Fruit fly (Drosophila melanogaster): ENCODE data around the gene Obp8a.
A peak's percentile ranks its signal among the peaks of the same experiment; 100 is the strongest.

Gene Obp8a

DNA sequence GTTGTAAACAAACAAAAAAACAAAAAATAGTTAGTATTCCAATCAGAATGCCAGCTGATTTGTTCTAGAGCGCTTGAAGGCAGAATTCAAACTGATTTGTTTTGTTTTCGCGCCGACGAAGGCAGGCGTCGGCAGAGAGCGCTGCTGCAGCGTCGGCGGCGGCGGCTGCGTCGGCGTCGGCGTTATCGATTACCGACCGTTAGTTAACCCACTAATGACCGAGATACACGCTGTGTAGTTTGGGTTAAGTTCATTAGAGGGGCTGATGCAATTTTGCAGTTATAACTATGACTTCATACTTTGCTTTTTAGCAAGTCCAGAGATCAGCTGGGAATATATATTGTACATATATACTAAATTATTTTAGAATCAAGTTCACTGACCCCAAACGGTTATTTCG is 8.5 kb downstream of the Obp8a start, which contains the start of gene t (continued):
- TF ChIP-seq gce (GFP tag; IDR thresholded peaks at IDR 0.05), result no peak
- no peak for TF ChIP-seq nom (GFP tag; optimal IDR thresholded peaks at IDR 0.05)
- TF ChIP-seq ems (GFP tag; optimal IDR thresholded peaks at IDR 0.05), result no peak
- no peak for TF ChIP-seq vfl (GFP tag; optimal IDR thresholded peaks at IDR 0.05)
- TF ChIP-seq Neu2 (GFP tag; optimal IDR thresholded peaks at IDR 0.05; ENCODE audit: borderline replicate concordance), result no peak
- no peak for TF ChIP-seq sd (tag; optimal IDR thresholded peaks at IDR 0.05)
- no peak for TF ChIP-seq CTCF (GFP tag; optimal IDR thresholded peaks at IDR 0.05)
- no peak for TF ChIP-seq cato (GFP tag; optimal IDR thresholded peaks at IDR 0.05; ENCODE audit: borderline replicate concordance)
- TF ChIP-seq CG9797 (GFP tag; optimal IDR thresholded peaks at IDR 0.05), result no peak
- TF ChIP-seq amos (GFP tag; IDR thresholded peaks at IDR 0.05; ENCODE audit: partially characterized antibody), result no peak; the same call in 1 of the 2 replicates
- peak; percentile 25; the same call in 1 of the 3 replicates for TF ChIP-seq CG34224 (GFP tag; IDR thresholded peaks at IDR 0.05; ENCODE audit: partially characterized antibody)
- TF ChIP-seq CG9727 (GFP tag; optimal IDR thresholded peaks at IDR 0.05), result no peak
- TF ChIP-seq CG13296 (GFP tag; optimal IDR thresholded peaks at IDR 0.05), result no peak
- TF ChIP-seq usp (GFP tag; optimal IDR thresholded peaks at IDR 0.05), result no peak
- TF ChIP-seq Adf1 (GFP tag; IDR thresholded peaks at IDR 0.05), result peak; percentile 95
- no peak for TF ChIP-seq CG1233 (GFP tag; optimal IDR thresholded peaks at IDR 0.05)
- TF ChIP-seq CG10267 (tag; optimal IDR thresholded peaks at IDR 0.05), result no peak
- no peak for TF ChIP-seq CG17359 (tag; optimal IDR thresholded peaks at IDR 0.05)
- TF ChIP-seq chn (GFP tag; optimal IDR thresholded peaks at IDR 0.05), result no peak
- TF ChIP-seq CG11696 (GFP tag; IDR thresholded peaks at IDR 0.05), result no peak
- no peak for TF ChIP-seq ase (GFP tag; IDR thresholded peaks at IDR 0.05)
- no peak for TF ChIP-seq CG31441 (GFP tag; IDR thresholded peaks at IDR 0.05)
- TF ChIP-seq slp2 (GFP tag; optimal IDR thresholded peaks at IDR 0.05), result no peak
- TF ChIP-seq rib (GFP tag; IDR thresholded peaks at IDR 0.05), result no peak
- no peak for TF ChIP-seq crc (GFP tag; optimal IDR thresholded peaks at IDR 0.05)
- TF ChIP-seq az2 (GFP tag; optimal IDR thresholded peaks at IDR 0.05), result peak; percentile 5
- no peak for TF ChIP-seq p53 (GFP tag; optimal IDR thresholded peaks at IDR 0.05)
- TF ChIP-seq CG14667 (GFP tag; IDR thresholded peaks at IDR 0.05), result no peak
- TF ChIP-seq sens-2 (GFP tag; IDR thresholded peaks at IDR 0.05), result no peak
- TF ChIP-seq CG1603 (tag; optimal IDR thresholded peaks at IDR 0.05), result no peak
- no peak for TF ChIP-seq hb (GFP tag; IDR thresholded peaks at IDR 0.05; ENCODE audit: partially characterized antibody)
- no peak for TF ChIP-seq Mrtf (GFP tag; IDR thresholded peaks at IDR 0.05)
- TF ChIP-seq CG3065 (GFP tag; optimal IDR thresholded peaks at IDR 0.05), result no peak
- TF ChIP-seq CG12744 (GFP tag; optimal IDR thresholded peaks at IDR 0.05), result no peak
- no peak for TF ChIP-seq h (optimal IDR thresholded peaks at IDR 0.05)
- no peak for TF ChIP-seq CG9437 (GFP tag; optimal IDR thresholded peaks at IDR 0.05)
- no peak for TF ChIP-seq ab (GFP tag; optimal IDR thresholded peaks at IDR 0.05)
- TF ChIP-seq CG18011 (GFP tag; optimal IDR thresholded peaks at IDR 0.05), result no peak
- no peak for TF ChIP-seq CG43689 (GFP tag; IDR thresholded peaks at IDR 0.05)
- TF ChIP-seq PHDP (tag; optimal IDR thresholded peaks at IDR 0.05), result peak; percentile 5
- TF ChIP-seq CG17186 (GFP tag; optimal IDR thresholded peaks at IDR 0.05), result no peak
- TF ChIP-seq Med (GFP tag), result peak; percentile 47
- TF ChIP-seq Dp (GFP tag; optimal IDR thresholded peaks at IDR 0.05), result no peak
- no peak for TF ChIP-seq Nf-YA (GFP tag; IDR thresholded peaks at IDR 0.05)
- TF ChIP-seq dpn (GFP tag; optimal IDR thresholded peaks at IDR 0.05), result no peak
- TF ChIP-seq chinmo (GFP tag; IDR thresholded peaks at IDR 0.05; ENCODE audit: partially characterized antibody), result 0 out of 4 replicates have a peak, but pooled peaks have one; percentile 29
- no peak for TF ChIP-seq sr (GFP tag; IDR thresholded peaks at IDR 0.05)
- TF ChIP-seq Lim3 (GFP tag; IDR thresholded peaks at IDR 0.05), result no peak
- no peak for TF ChIP-seq CG6813 (GFP tag; optimal IDR thresholded peaks at IDR 0.05)
- peak; percentile 12 for TF ChIP-seq Meics (GFP tag; optimal IDR thresholded peaks at IDR 0.05)
- TF ChIP-seq CG6175 (GFP tag; IDR thresholded peaks at IDR 0.05), result no peak
- peak; percentile 23 for TF ChIP-seq grau (tag; optimal IDR thresholded peaks at IDR 0.05)
- TF ChIP-seq CG18619 (GFP tag; optimal IDR thresholded peaks at IDR 0.05), result peak; percentile 0

Data from whole organism, embryonic.